Worm (Caenorhabditis elegans): ENCODE results near the gene M199.135.

ce11 chrIV:15122882-15123281, 8.5 kb downstream of the M199.135 start, which contains the start of gene M199.7:
- no peak for TF ChIP-seq scrt-1 (GFP tag; IDR thresholded peaks at IDR 0.05)
- TF ChIP-seq sea-1 (GFP tag; conservative IDR thresholded peaks at IDR 0.05) = no peak
- TF ChIP-seq ama-1 (optimal IDR thresholded peaks at IDR 0.05) = no peak
- no peak for TF ChIP-seq hmg-4 (GFP tag; optimal IDR thresholded peaks at IDR 0.05)
- no peak for TF ChIP-seq hnd-1 (tag; optimal IDR thresholded peaks at IDR 0.05)
- no peak for TF ChIP-seq tbx-11 (GFP tag; IDR thresholded peaks at IDR 0.05)
- TF ChIP-seq ceh-36 (tag; optimal IDR thresholded peaks at IDR 0.05) = no peak
- no peak for TF ChIP-seq B0310.2 (tag; optimal IDR thresholded peaks at IDR 0.05)
- no peak for TF ChIP-seq aly-1 (tag; optimal IDR thresholded peaks at IDR 0.05)

All from whole organism, early embryonic.